Worm (Caenorhabditis elegans) whole organism, L1 larva: ENCODE data around the gene srh-236.

Experiments used
- C04F5.9 ChIP-seq: sonication (generic microtip); optimal IDR thresholded peaks from 2 replicates; lab custom pipeline; 2016; ENCODE audit warnings: missing genetic modification characterization, missing compliant biosample characterization
- C34B4.2 ChIP-seq: sonication (generic microtip); optimal IDR thresholded peaks from 2 replicates; lab custom pipeline; 2017; ENCODE audit warnings: mild to moderate bottlenecking, missing genetic modification characterization, missing compliant biosample characterization
- F16B12.6 ChIP-seq: fragments of 150-350 bp; optimal IDR thresholded peaks from 2 replicates; lab custom pipeline; 2014; ENCODE audit warnings: missing biosample characterization, missing genetic modification characterization
- Y116A8C.19 ChIP-seq: sonication (generic microtip); optimal IDR thresholded peaks from 2 replicates; lab custom pipeline; 2016; ENCODE audit warnings: missing compliant biosample characterization, missing genetic modification characterization, borderline replicate concordance
- alr-1 ChIP-seq: fragments of 200-800 bp; sonication (Bioruptor generic); optimal IDR thresholded peaks from 2 replicates; lab custom pipeline; 2018; ENCODE audit warnings: borderline replicate concordance, mild to moderate bottlenecking, missing genetic modification characterization, missing compliant biosample characterization
- aly-2 ChIP-seq: fragments of 150-350 bp; optimal IDR thresholded peaks from 2 replicates; lab custom pipeline; 2014; ENCODE audit warnings: missing biosample characterization, missing genetic modification characterization
- ama-1 ChIP-seq: fragments of 150-350 bp; optimal IDR thresholded peaks from 2 replicates; lab custom pipeline; 2014
- ceh-63 ChIP-seq: fragments of 200-800 bp; sonication (Bioruptor generic); optimal IDR thresholded peaks from 2 replicates; lab custom pipeline; 2018; ENCODE audit warnings: mild to moderate bottlenecking, missing genetic modification characterization, missing compliant biosample characterization
- ceh-8 ChIP-seq: fragments of 200-800 bp; sonication (Bioruptor generic); optimal IDR thresholded peaks from 2 replicates; lab custom pipeline; 2018; ENCODE audit warnings: mild to moderate bottlenecking, missing genetic modification characterization, moderate library complexity, missing compliant biosample characterization
- ceh-82 ChIP-seq, 3 experiments: fragments of 150-350 bp in 1 of 3; sonication (generic microtip) in 2 of 3; optimal IDR thresholded peaks; 2 replicates each; lab custom pipeline; 2014 to 2017; ENCODE audit warnings: missing biosample characterization in 3 of 3, missing genetic modification characterization in 3 of 3
- ceh-88 ChIP-seq: fragments of 200-800 bp; sonication (Bioruptor generic); IDR thresholded peaks from 2 replicates; pipeline ENCODE4 v1.3.6; 2022; ENCODE audit warnings: missing genetic modification characterization, missing compliant biosample characterization
- dpl-1 ChIP-seq, 3 experiments: fragments of 150-350 bp in 2 of 3; sonication (generic microtip) in 1 of 3; optimal IDR thresholded peaks; 2 replicates each; lab custom pipeline; 2014 to 2017; ENCODE audit warnings: missing biosample characterization in 3 of 3, missing genetic modification characterization in 3 of 3, missing genetic modification reagents in 3 of 3
- efl-1 ChIP-seq, 4 experiments: fragments of 150-350 bp; optimal IDR thresholded peaks in 3 of 4; peaks in 1 of 4; 1 replicate in 1 of 4; 2 replicates in 3 of 4; lab custom pipeline; 2014; ENCODE audit warnings: missing biosample characterization in 2 of 4, missing genetic modification characterization in 2 of 4, missing genetic modification reagents in 2 of 4
- efl-3 ChIP-seq: fragments of 200-800 bp; sonication (Bioruptor generic); optimal IDR thresholded peaks from 2 replicates; lab custom pipeline; 2018; ENCODE audit warnings: mild to moderate bottlenecking, missing genetic modification characterization, missing compliant biosample characterization
- egl-27 ChIP-seq, 2 experiments: fragments of 150-350 bp in 1 of 2; sonication (generic microtip); optimal IDR thresholded peaks; 3 replicates each; lab custom pipeline; 2017 to 2018; ENCODE audit warnings: missing biosample characterization in 2 of 2, missing genetic modification characterization in 2 of 2, missing genetic modification reagents in 2 of 2
- elt-3 ChIP-seq, 6 experiments: fragments of 150-350 bp in 1 of 6; sonication (generic microtip); optimal IDR thresholded peaks; 2 replicates each; lab custom pipeline; 2017 to 2018; ENCODE audit warnings: missing biosample characterization in 6 of 6, missing genetic modification characterization in 6 of 6, inconsistent platforms in 1 of 6
- fkh-10 ChIP-seq: sonication (generic microtip); optimal IDR thresholded peaks from 2 replicates; lab custom pipeline; 2017; ENCODE audit warnings: missing biosample characterization, missing genetic modification reagents, missing genetic modification characterization
- fkh-4 ChIP-seq: sonication (generic microtip); optimal IDR thresholded peaks from 2 replicates; lab custom pipeline; 2016; ENCODE audit warnings: missing compliant biosample characterization, missing genetic modification characterization, borderline replicate concordance
- fos-1 ChIP-seq: fragments of 150-350 bp; optimal IDR thresholded peaks from 2 replicates; lab custom pipeline; 2014; ENCODE audit warnings: missing biosample characterization, missing genetic modification characterization
- hlh-4 ChIP-seq: sonication (generic microtip); optimal IDR thresholded peaks from 2 replicates; lab custom pipeline; 2016; ENCODE audit warnings: mild to moderate bottlenecking, missing genetic modification characterization, missing compliant biosample characterization
- irx-1 ChIP-seq: sonication (generic microtip); optimal IDR thresholded peaks from 2 replicates; lab custom pipeline; 2016; ENCODE audit warnings: missing genetic modification characterization, missing compliant biosample characterization
- isw-1 ChIP-seq: fragments of 200-800 bp; sonication (Bioruptor generic); IDR thresholded peaks from 2 replicates; pipeline ENCODE4 v1.3.6; 2022; ENCODE audit warnings: missing genetic modification characterization, missing compliant biosample characterization
- lin-13 ChIP-seq: fragments of 150-350 bp; optimal IDR thresholded peaks from 2 replicates; lab custom pipeline; 2014; ENCODE audit warnings: missing biosample characterization, missing genetic modification reagents, missing genetic modification characterization
- lin-14 ChIP-seq: fragments of 200-800 bp; sonication (Bioruptor generic); optimal IDR thresholded peaks from 2 replicates; lab custom pipeline; 2018; ENCODE audit warnings: mild to moderate bottlenecking, missing genetic modification characterization, moderate library complexity, missing compliant biosample characterization
- lin-35 ChIP-seq, 2 experiments: fragments of 150-350 bp; optimal IDR thresholded peaks; 2 replicates each; lab custom pipeline; 2014; ENCODE audit warnings: missing biosample characterization in 2 of 2, missing genetic modification characterization in 2 of 2, missing genetic modification reagents in 2 of 2
- lsy-2 ChIP-seq, 2 experiments: fragments of 150-350 bp; optimal IDR thresholded peaks; 2 replicates each; lab custom pipeline; 2014; ENCODE audit warnings: missing biosample characterization in 2 of 2, missing genetic modification characterization in 2 of 2
- mab-9 ChIP-seq: fragments of 200-800 bp; sonication (Bioruptor generic); IDR thresholded peaks from 2 replicates; pipeline ENCODE4 v1.3.6; 2022; ENCODE audit warnings: missing genetic modification reagents, missing genetic modification characterization, missing compliant biosample characterization
- nhr-12 ChIP-seq: sonication (generic microtip); optimal IDR thresholded peaks from 2 replicates; lab custom pipeline; 2017; ENCODE audit warnings: missing biosample characterization, missing genetic modification characterization
- nhr-237 ChIP-seq: fragments of 150-350 bp; optimal IDR thresholded peaks from 2 replicates; lab custom pipeline; 2014; ENCODE audit warnings: missing biosample characterization, missing genetic modification characterization
- nhr-71 ChIP-seq: sonication (generic microtip); optimal IDR thresholded peaks from 2 replicates; lab custom pipeline; 2016; ENCODE audit warnings: mild to moderate bottlenecking, missing genetic modification characterization, moderate library complexity, missing compliant biosample characterization
- nhr-76 ChIP-seq: sonication (generic microtip); optimal IDR thresholded peaks from 2 replicates; lab custom pipeline; 2017; ENCODE audit warnings: missing biosample characterization, missing genetic modification characterization
- nhr-77 ChIP-seq: fragments of 150-350 bp; optimal IDR thresholded peaks from 2 replicates; lab custom pipeline; 2014; ENCODE audit warnings: missing biosample characterization, missing genetic modification characterization
- nhr-85 ChIP-seq: sonication (generic microtip); peaks from one replicate; lab custom pipeline; 2016; ENCODE audit warnings: missing genetic modification characterization, inconsistent platforms, missing compliant biosample characterization
- nhr-90 ChIP-seq: sonication (generic microtip); optimal IDR thresholded peaks from 2 replicates; lab custom pipeline; 2016; ENCODE audit warnings: mild to moderate bottlenecking, missing genetic modification characterization, missing compliant biosample characterization; ENCODE audit not compliant: poor library complexity
- pqm-1 ChIP-seq: sonication (generic microtip); optimal IDR thresholded peaks from 3 replicates; lab custom pipeline; 2017; ENCODE audit warnings: missing biosample characterization, missing genetic modification characterization
- sox-4 ChIP-seq: sonication (generic microtip); optimal IDR thresholded peaks from 2 replicates; lab custom pipeline; 2016; ENCODE audit warnings: missing genetic modification characterization, missing compliant biosample characterization
- sup-37 ChIP-seq: fragments of 200-800 bp; sonication (Bioruptor generic); optimal IDR thresholded peaks from 2 replicates; lab custom pipeline; 2018; ENCODE audit warnings: mild to moderate bottlenecking, missing genetic modification characterization, missing compliant biosample characterization
- tbx-2 ChIP-seq: sonication (generic microtip); optimal IDR thresholded peaks from 2 replicates; lab custom pipeline; 2016; ENCODE audit warnings: missing genetic modification characterization, missing compliant biosample characterization
- unc-130 ChIP-seq: fragments of 150-350 bp; optimal IDR thresholded peaks from 2 replicates; lab custom pipeline; 2017; ENCODE audit warnings: missing biosample characterization, missing genetic modification characterization, inconsistent platforms
- unc-30 ChIP-seq: sonication (generic microtip); optimal IDR thresholded peaks from 2 replicates; lab custom pipeline; 2017; ENCODE audit warnings: missing biosample characterization, missing genetic modification characterization
- unc-86 ChIP-seq: sonication (generic microtip); optimal IDR thresholded peaks from 2 replicates; lab custom pipeline; 2016; ENCODE audit warnings: missing genetic modification characterization, missing compliant biosample characterization
- vab-15 ChIP-seq: sonication (generic microtip); optimal IDR thresholded peaks from 2 replicates; lab custom pipeline; 2017; ENCODE audit warnings: missing genotype, mild to moderate bottlenecking, missing genetic modification characterization, missing compliant biosample characterization
- ztf-11 ChIP-seq, 2 experiments: sonication (generic microtip); optimal IDR thresholded peaks; 2 replicates each; lab custom pipeline; 2016 to 2017; ENCODE audit warnings: missing genetic modification characterization in 2 of 2, missing biosample characterization in 1 of 2, missing compliant biosample characterization in 1 of 2
- ztf-4 ChIP-seq: fragments of 150-350 bp; optimal IDR thresholded peaks from 2 replicates; lab custom pipeline; 2014; ENCODE audit warnings: missing biosample characterization, missing genetic modification characterization

The srh-236 gene

DNA sequence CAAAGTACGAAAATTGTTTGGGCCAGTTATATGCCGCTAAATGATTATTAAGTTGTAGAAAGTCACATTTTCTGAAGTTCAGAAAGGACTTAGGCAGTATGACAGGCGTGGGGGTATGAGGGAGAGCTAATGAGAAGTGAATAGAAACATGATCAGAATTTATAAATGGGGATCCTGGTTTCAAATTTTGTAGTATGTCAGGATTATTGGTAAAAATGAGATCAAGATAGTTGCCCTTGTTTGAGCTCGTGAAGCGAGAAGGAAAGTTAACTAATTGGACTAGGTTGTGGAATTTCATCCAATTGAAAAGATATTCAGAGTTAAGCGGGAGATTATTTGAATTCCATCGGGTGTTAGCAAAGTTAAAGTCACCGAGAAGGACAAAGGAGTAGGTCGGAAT, 20.6 kb upstream of the srh-236 start:
- TF ChIP-seq unc-86 (tag; lab: Kevin White, UChicago) (no peak), F16B12.6 (no peak), ceh-88 (GFP tag; lab: Robert Waterston, UW) (no peak), ceh-8 (GFP tag; lab: Kevin White, UChicago) (no peak), lin-14 (no peak), fkh-4 (tag; lab: Kevin White, UChicago) (no peak), tbx-2 (no peak), unc-130 (tag; lab: Kevin White, UChicago) (no peak), ama-1 (lab: Kevin White, UChicago) (no peak), dpl-1 (GFP tag; optimal IDR thresholded peaks at IDR 0.05; lab: Kevin White, UChicago) (no peak), ceh-63 (no peak), elt-3 (tag; optimal IDR thresholded peaks at IDR 0.05; lab: Kevin White, UChicago) (no peak), unc-30 (tag; lab: Kevin White, UChicago) (no peak), egl-27 (tag; optimal IDR thresholded peaks at IDR 0.05; lab: Kevin White, UChicago) (no peak)

DNA sequence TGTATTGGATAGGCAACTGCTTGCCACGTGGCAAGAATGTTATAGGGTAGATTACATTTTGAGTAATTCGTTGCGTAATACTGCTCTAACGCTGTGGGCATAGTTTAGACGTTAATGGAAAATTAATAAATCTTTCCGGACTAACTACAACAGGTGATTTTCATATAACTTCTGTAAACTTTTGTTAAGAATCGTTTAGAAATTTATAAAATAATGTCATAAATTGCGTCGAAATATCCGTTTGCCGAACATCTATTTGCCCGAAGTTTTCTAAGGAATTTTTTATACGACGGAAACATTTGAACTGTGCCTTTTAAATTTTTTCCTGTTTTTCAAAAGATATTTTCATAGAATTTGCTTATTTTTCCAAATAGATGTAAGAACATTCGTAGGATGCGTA, 14.3 kb upstream of the srh-236 start, which contains the start of gene srh-112:
TSS of gene srh-112 (minus strand) at position 101 of the 400 bp plus-strand sequence.
- no peak for TF ChIP-seq hlh-4 (tag; lab: Kevin White, UChicago)
- TF ChIP-seq aly-2 (tag; lab: Kevin White, UChicago): no peak
- no peak for TF ChIP-seq nhr-85 (tag; lab: Kevin White, UChicago)
- TF ChIP-seq lin-13: no peak
- TF ChIP-seq nhr-77 (tag; lab: Kevin White, UChicago): no peak
- TF ChIP-seq vab-15: no peak
- TF ChIP-seq fos-1 (tag; lab: Kevin White, UChicago): no peak
- no peak for TF ChIP-seq nhr-90 (tag; lab: Kevin White, UChicago)
- no peak for TF ChIP-seq ceh-82 (tag; optimal IDR thresholded peaks at IDR 0.05; lab: Kevin White, UChicago)
- TF ChIP-seq ceh-8 (GFP tag; lab: Kevin White, UChicago): no peak
- no peak for TF ChIP-seq sox-4 (tag; lab: Kevin White, UChicago)
- no peak for TF ChIP-seq nhr-237 (tag; lab: Kevin White, UChicago)
- TF ChIP-seq lin-35 (GFP tag; optimal IDR thresholded peaks at IDR 0.05; lab: Kevin White, UChicago): no peak
- TF ChIP-seq efl-1 (optimal IDR thresholded peaks at IDR 0.05; lab: Kevin White, UChicago): no peak
- no peak for TF ChIP-seq efl-1 (GFP tag; optimal IDR thresholded peaks at IDR 0.05 in 1 of 2; lab: Kevin White, UChicago)
- TF ChIP-seq Y116A8C.19 (tag; lab: Kevin White, UChicago): no peak
- TF ChIP-seq unc-86 (tag; lab: Kevin White, UChicago): no peak
- TF ChIP-seq nhr-12 (tag; lab: Kevin White, UChicago): no peak
- no peak for TF ChIP-seq fkh-10 (GFP tag; lab: Kevin White, UChicago)
- TF ChIP-seq, all 84 proteins: peak for 0

DNA sequence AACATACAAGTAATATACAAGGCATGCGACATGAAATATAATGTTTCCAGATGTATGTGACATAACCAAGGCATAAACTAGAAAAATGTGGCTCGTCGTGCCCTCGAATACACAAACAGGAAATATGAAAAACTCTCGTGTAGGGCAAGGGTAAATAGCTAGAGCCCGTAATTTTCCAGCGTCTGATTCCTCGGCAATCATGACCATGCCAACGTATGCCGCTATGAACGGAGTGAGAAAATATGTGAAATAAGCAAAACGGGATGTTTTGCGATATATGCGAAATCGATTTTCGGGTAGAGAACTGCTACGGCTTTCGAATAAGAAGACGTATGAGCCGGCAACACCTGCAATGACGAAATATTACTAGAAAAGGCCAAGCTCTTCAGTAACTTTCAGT, 13.6 kb upstream of the srh-236 start, which contains the start of gene scl-25:
TSS of gene scl-25 (plus strand) at position 301 of the 400 bp plus-strand sequence.
- TF ChIP-seq efl-1 (optimal IDR thresholded peaks at IDR 0.05; lab: Kevin White, UChicago): no peak
- TF ChIP-seq efl-1 (GFP tag; optimal IDR thresholded peaks at IDR 0.05 in 1 of 2; lab: Kevin White, UChicago): peak in 1 of 2 experiments; percentile 68
- TF ChIP-seq ztf-4 (tag; lab: Kevin White, UChicago): no peak

DNA sequence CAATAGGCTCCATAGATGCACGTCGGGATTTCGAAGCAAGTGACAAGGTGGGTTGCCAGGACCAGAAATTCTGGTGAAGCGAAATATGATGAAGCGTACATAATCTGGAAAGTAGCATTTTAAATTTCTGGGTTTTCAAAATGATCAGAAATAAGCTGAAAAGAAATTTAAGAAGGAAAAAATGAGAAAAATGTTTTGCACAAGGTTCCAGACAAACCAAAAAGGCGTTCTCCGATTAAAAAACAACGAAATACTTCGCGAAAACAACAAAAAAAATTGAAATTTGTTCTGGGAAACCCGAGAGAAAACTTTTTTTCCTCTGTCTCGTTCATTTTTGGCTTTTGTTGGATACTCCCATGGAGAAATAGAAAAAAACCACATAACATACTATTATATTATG, 11.5 kb upstream of the srh-236 start, which contains the start of gene srh-252:
TSS of gene srh-252 (minus strand) at position 101 of the 400 bp plus-strand sequence.
- TF ChIP-seq unc-130 (tag; lab: Kevin White, UChicago): no peak

DNA sequence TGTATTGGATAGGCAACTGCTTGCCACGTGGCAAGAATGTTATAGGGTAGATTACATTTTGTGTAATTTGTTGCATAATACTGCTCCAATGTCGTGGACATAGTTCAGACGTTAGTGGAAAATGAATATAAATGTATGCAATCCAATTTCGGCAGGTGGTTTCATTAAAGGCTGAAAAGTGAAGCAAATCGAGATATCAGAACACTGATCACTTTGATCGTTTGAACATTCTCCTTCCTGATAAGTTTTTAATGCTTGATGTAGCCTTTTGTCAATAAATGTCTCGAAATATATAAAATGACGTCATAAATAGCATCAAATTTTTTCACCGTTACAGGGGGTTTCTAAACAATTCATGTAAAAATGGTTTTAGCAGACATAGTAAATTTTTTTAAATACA, 8.5 kb upstream of the srh-236 start, which contains the start of gene srh-109:
TSS of gene srh-109 (minus strand) at position 101 of the 400 bp plus-strand sequence.
- TF ChIP-seq C34B4.2 (tag; lab: Kevin White, UChicago): no peak
- TF ChIP-seq nhr-77 (tag; lab: Kevin White, UChicago): no peak
- TF ChIP-seq nhr-71: no peak
- no peak for TF ChIP-seq mab-9
- no peak for TF ChIP-seq ceh-88 (GFP tag; lab: Robert Waterston, UW)
- TF ChIP-seq ztf-4 (tag; lab: Kevin White, UChicago): no peak
- TF ChIP-seq lsy-2 (tag; optimal IDR thresholded peaks at IDR 0.05; lab: Kevin White, UChicago): no peak
- no peak for TF ChIP-seq irx-1
- no peak for TF ChIP-seq lin-35 (GFP tag; optimal IDR thresholded peaks at IDR 0.05; lab: Kevin White, UChicago)
- no peak for TF ChIP-seq efl-3
- TF ChIP-seq alr-1: no peak
- TF ChIP-seq pqm-1 (tag; lab: Kevin White, UChicago): no peak
- TF ChIP-seq nhr-237 (tag; lab: Kevin White, UChicago): no peak
- TF ChIP-seq nhr-76 (tag; lab: Kevin White, UChicago): no peak
- no peak for TF ChIP-seq ztf-11 (tag; optimal IDR thresholded peaks at IDR 0.05; lab: Kevin White, UChicago)
- TF ChIP-seq sup-37: no peak
- no peak for TF ChIP-seq C04F5.9 (tag; lab: Kevin White, UChicago)
- TF ChIP-seq tbx-2: no peak
- no peak for TF ChIP-seq isw-1
- TF ChIP-seq, all 84 proteins: peak for 0
